Worm (Caenorhabditis elegans): ENCODE measurements around the gene C05D11.8.

Gene C05D11.8

ce11 chrIII:6462610-6463009 lies 35.5 kb upstream of the C05D11.8 start, which contains the start of gene T26A5.8 (continued):
- TF ChIP-seq F57C9.4 (tag; optimal IDR thresholded peaks at IDR 0.05) (no peak), nhr-90 (tag; optimal IDR thresholded peaks at IDR 0.05) (peak; percentile 7), hmg-20 (GFP tag; IDR thresholded peaks at IDR 0.05) (no peak), cebp-2 (GFP tag; IDR thresholded peaks at IDR 0.05) (no peak), lin-26 (GFP tag; IDR thresholded peaks at IDR 0.05) (0 out of 2 replicates have a peak, but pooled peaks have one; percentile 56), lsl-1 (GFP tag; optimal IDR thresholded peaks at IDR 0.05) (peak; percentile 24), F39B2.1 (GFP tag; IDR thresholded peaks at IDR 0.05) (no peak), egl-18 (GFP tag; IDR thresholded peaks at IDR 0.05) (0 out of 2 replicates have a peak, but pooled peaks have one; percentile 42), Y67H2A.10 (GFP tag; conservative IDR thresholded peaks at IDR 0.05) (no peak), nhr-179 (tag; optimal IDR thresholded peaks at IDR 0.05) (no peak), F22D6.2 (tag; optimal IDR thresholded peaks at IDR 0.05) (no peak), attf-6 (GFP tag; IDR thresholded peaks at IDR 0.05) (peak; percentile 31; the same call in 1 of the 2 replicates), pha-4 (tag; optimal IDR thresholded peaks at IDR 0.05) (no peak), F57A8.1 (GFP tag; optimal IDR thresholded peaks at IDR 0.05) (no peak), lin-54 (GFP tag; optimal IDR thresholded peaks at IDR 0.05) (peak; percentile 63), K11D2.4 (GFP tag; IDR thresholded peaks at IDR 0.05) (no peak), somi-1 (GFP tag; optimal IDR thresholded peaks at IDR 0.05) (no peak), lin-40 (tag; optimal IDR thresholded peaks at IDR 0.05) (peak; percentile 39), hsf-1 (GFP tag; IDR thresholded peaks at IDR 0.05) (peak; percentile 73), mcd-1 (GFP tag; IDR thresholded peaks at IDR 0.05) (peak; percentile 47; the same call in 1 of the 2 replicates), ztf-28 (GFP tag; IDR thresholded peaks at IDR 0.05) (no peak)

ce11 chrIII:6459820-6460219 lies 32.7 kb upstream of the C05D11.8 start, which contains the start of gene algn-1:
Gene algn-1, plus strand, starts transcription at chrIII:6460120.
- no peak for TF ChIP-seq nhr-80 (tag; optimal IDR thresholded peaks at IDR 0.05)
- TF ChIP-seq dox-1 (GFP tag; IDR thresholded peaks at IDR 0.05), result no peak
- TF ChIP-seq die-1 (tag; optimal IDR thresholded peaks at IDR 0.05), result no peak
- TF ChIP-seq him-1 (tag; optimal IDR thresholded peaks at IDR 0.05), result no peak
- TF ChIP-seq lin-40 (tag; optimal IDR thresholded peaks at IDR 0.05), result no peak
- no peak for TF ChIP-seq lsl-1 (GFP tag; optimal IDR thresholded peaks at IDR 0.05)
- TF ChIP-seq Y53G8AR.9 (GFP tag; conservative IDR thresholded peaks at IDR 0.05), result no peak
- TF ChIP-seq hsf-1 (GFP tag; IDR thresholded peaks at IDR 0.05), result no peak
- TF ChIP-seq akir-1 (GFP tag; optimal IDR thresholded peaks at IDR 0.05), result no peak
- TF ChIP-seq Y67H2A.10 (GFP tag; conservative IDR thresholded peaks at IDR 0.05), result no peak
- no peak for TF ChIP-seq xnd-1 (tag; optimal IDR thresholded peaks at IDR 0.05)
- no peak for TF ChIP-seq egrh-3 (GFP tag; IDR thresholded peaks at IDR 0.05)
- no peak for TF ChIP-seq lin-26 (GFP tag; IDR thresholded peaks at IDR 0.05)
- TF ChIP-seq fkh-3 (tag; optimal IDR thresholded peaks at IDR 0.05), result no peak
- no peak for TF ChIP-seq pbrm-1 (GFP tag; IDR thresholded peaks at IDR 0.05)
- no peak for TF ChIP-seq nhr-90 (tag; optimal IDR thresholded peaks at IDR 0.05)
- no peak for TF ChIP-seq zfh-2 (GFP tag; conservative IDR thresholded peaks at IDR 0.05)
- TF ChIP-seq lir-1 (GFP tag; conservative IDR thresholded peaks at IDR 0.05), result no peak
- TF ChIP-seq egl-44 (GFP tag; IDR thresholded peaks at IDR 0.05), result no peak
- TF ChIP-seq unc-130 (GFP tag; optimal IDR thresholded peaks at IDR 0.05), result no peak

ce11 chrIII:6454183-6454582 lies 27.1 kb upstream of the C05D11.8 start, which contains the start of gene jhdm-1:
Gene jhdm-1, plus strand, starts transcription at chrIII:6454483.
- no peak for TF ChIP-seq ceh-58 (GFP tag; IDR thresholded peaks at IDR 0.05)
- TF ChIP-seq Y53G8AR.9 (GFP tag; conservative IDR thresholded peaks at IDR 0.05), result no peak
- TF ChIP-seq ekl-4 (GFP tag; IDR thresholded peaks at IDR 0.05), result no peak
- no peak for TF ChIP-seq B0035.1 (tag; optimal IDR thresholded peaks at IDR 0.05)
- TF ChIP-seq him-1 (tag; optimal IDR thresholded peaks at IDR 0.05), result no peak
- no peak for TF ChIP-seq atf-7 (tag; optimal IDR thresholded peaks at IDR 0.05)
- no peak for TF ChIP-seq unc-130 (GFP tag; optimal IDR thresholded peaks at IDR 0.05)
- TF ChIP-seq mel-28 (tag; optimal IDR thresholded peaks at IDR 0.05; ENCODE audit: borderline replicate concordance), result no peak
- TF ChIP-seq rpc-1 (optimal IDR thresholded peaks at IDR 0.05), result no peak
- TF ChIP-seq rpc-1 (tag; optimal IDR thresholded peaks at IDR 0.05), result no peak
- TF ChIP-seq rec-8 (tag; optimal IDR thresholded peaks at IDR 0.05), result no peak
